Fruit fly (Drosophila melanogaster) whole organism, prepupa: ENCODE data around the gene fzo.
A peak's percentile ranks its signal among the peaks of the same experiment; 100 is the strongest.

Experiments used
- CG10631 ChIP-seq: fragments of 200-800 bp; sonication (Bioruptor generic); optimal IDR thresholded peaks from 2 replicates; lab custom pipeline; 2016; ENCODE audit warnings: missing biosample characterization, missing genetic modification characterization
- CG10669 ChIP-seq: fragments of 200-800 bp; sonication (Bioruptor generic); optimal IDR thresholded peaks from 3 replicates; lab custom pipeline; 2018; ENCODE audit warnings: missing biosample characterization, mild to moderate bottlenecking, missing genetic modification characterization, moderate library complexity
- CG11294 ChIP-seq: fragments of 200-800 bp; sonication (Bioruptor generic); IDR thresholded peaks from 2 replicates; pipeline ENCODE4 v1.3.6; 2022; ENCODE audit warnings: missing biosample characterization, missing genetic modification characterization
- CG11902 ChIP-seq: fragments of 200-800 bp; sonication (Bioruptor generic); optimal IDR thresholded peaks from 3 replicates; lab custom pipeline; 2016; ENCODE audit warnings: missing biosample characterization, missing genetic modification characterization
- CG15336 ChIP-seq: fragments of 200-800 bp; sonication (Bioruptor generic); IDR thresholded peaks from 2 replicates; pipeline ENCODE4 v1.3.6; 2022; ENCODE audit warnings: missing biosample characterization, missing genetic modification characterization
- CG1621 ChIP-seq: fragments of 200-800 bp; sonication (Bioruptor generic); optimal IDR thresholded peaks from 3 replicates; lab custom pipeline; 2018; ENCODE audit warnings: missing biosample characterization, mild to moderate bottlenecking, missing genetic modification characterization
- CG16779 ChIP-seq: fragments of 200-800 bp; sonication (Bioruptor generic); optimal IDR thresholded peaks from 3 replicates; lab custom pipeline; 2017; ENCODE audit warnings: missing biosample characterization, mild to moderate bottlenecking, missing genetic modification characterization
- CG3032 ChIP-seq: fragments of 200-800 bp; optimal IDR thresholded peaks from 2 replicates; lab custom pipeline; 2019; ENCODE audit warnings: missing biosample characterization, mild to moderate bottlenecking, missing genetic modification characterization, moderate library complexity
- CG31627 ChIP-seq: fragments of 200-800 bp; sonication (Bioruptor generic); optimal IDR thresholded peaks from 3 replicates; lab custom pipeline; 2016; ENCODE audit warnings: missing biosample characterization, missing genetic modification characterization
- CG32006 ChIP-seq: fragments of 200-800 bp; sonication (Bioruptor generic); optimal IDR thresholded peaks from 3 replicates; lab custom pipeline; 2017; ENCODE audit warnings: missing biosample characterization, mild to moderate bottlenecking, missing genetic modification characterization
- CG34406 ChIP-seq: fragments of 200-800 bp; sonication (Bioruptor generic); optimal IDR thresholded peaks from 3 replicates; lab custom pipeline; 2016; ENCODE audit warnings: missing biosample characterization, missing genetic modification characterization
- CG3919 ChIP-seq: fragments of 200-800 bp; sonication (Bioruptor generic); optimal IDR thresholded peaks from 3 replicates; lab custom pipeline; 2016; ENCODE audit warnings: missing biosample characterization, missing genetic modification characterization
- CG4318 ChIP-seq: fragments of 200-800 bp; sonication (Bioruptor generic); optimal IDR thresholded peaks from 3 replicates; lab custom pipeline; 2017; ENCODE audit warnings: missing biosample characterization, mild to moderate bottlenecking, missing genetic modification characterization
- CG6276 ChIP-seq: fragments of 200-800 bp; sonication (Bioruptor generic); optimal IDR thresholded peaks from 2 replicates; lab custom pipeline; 2017; ENCODE audit warnings: missing biosample characterization, mild to moderate bottlenecking, missing genetic modification characterization
- CG6808 ChIP-seq: fragments of 200-800 bp; sonication (Bioruptor generic); optimal IDR thresholded peaks from 3 replicates; lab custom pipeline; 2017; ENCODE audit warnings: missing biosample characterization, missing genetic modification characterization, mild to moderate bottlenecking, moderate library complexity, missing genetic modification reagents
- CG6854 ChIP-seq: fragments of 200-800 bp; sonication (Bioruptor generic); optimal IDR thresholded peaks from 2 replicates; lab custom pipeline; 2017; ENCODE audit warnings: missing biosample characterization, mild to moderate bottlenecking, missing genetic modification characterization
- CG7368 ChIP-seq: fragments of 200-800 bp; sonication (Bioruptor generic); optimal IDR thresholded peaks from 3 replicates; lab custom pipeline; 2016; ENCODE audit warnings: missing biosample characterization, missing genetic modification characterization
- CG8319 ChIP-seq: fragments of 200-800 bp; sonication (Bioruptor generic); optimal IDR thresholded peaks from 3 replicates; lab custom pipeline; 2016; ENCODE audit warnings: missing biosample characterization, missing genetic modification characterization
- CG8632 ChIP-seq: fragments of 200-800 bp; sonication (Bioruptor generic); optimal IDR thresholded peaks from 3 replicates; lab custom pipeline; 2016; ENCODE audit warnings: missing biosample characterization, missing genetic modification characterization
- CG9139 ChIP-seq: fragments of 200-800 bp; sonication (Bioruptor generic); optimal IDR thresholded peaks from 3 replicates; lab custom pipeline; 2017; ENCODE audit warnings: missing biosample characterization, mild to moderate bottlenecking, missing genetic modification characterization
- Eip78C ChIP-seq: fragments of 200-800 bp; sonication (Bioruptor generic); peaks from one replicate; lab custom pipeline; 2016; ENCODE audit warnings: missing biosample characterization, missing genetic modification characterization
- Eip93F ChIP-seq: fragments of 200-800 bp; sonication (Bioruptor generic); optimal IDR thresholded peaks from 2 replicates; lab custom pipeline; 2016; ENCODE audit warnings: missing biosample characterization, mild to moderate bottlenecking, missing genetic modification characterization
- Ets21C ChIP-seq: fragments of 200-800 bp; sonication (Bioruptor generic); optimal IDR thresholded peaks from 3 replicates; lab custom pipeline; 2016; ENCODE audit warnings: missing biosample characterization, missing genetic modification characterization
- Ets96B ChIP-seq: fragments of 200-800 bp; optimal IDR thresholded peaks from 2 replicates; lab custom pipeline; 2019; ENCODE audit warnings: missing biosample characterization, mild to moderate bottlenecking, missing genetic modification characterization, moderate library complexity
- Gug ChIP-seq: fragments of 200-800 bp; sonication (Bioruptor generic); IDR thresholded peaks from 2 replicates; pipeline ENCODE4 v1.3.6; 2022; ENCODE audit warnings: missing biosample characterization, missing genetic modification characterization
- Hr38 ChIP-seq: sonication (Bioruptor generic); optimal IDR thresholded peaks from 2 replicates; lab custom pipeline; 2016; ENCODE audit warnings: missing biosample characterization, missing genetic modification characterization
- Hr39 ChIP-seq: fragments of 200-800 bp; sonication (Bioruptor generic); optimal IDR thresholded peaks from 2 replicates; lab custom pipeline; 2016; ENCODE audit warnings: missing biosample characterization, missing genetic modification characterization
- Hr4 ChIP-seq: fragments of 200-800 bp; sonication (Bioruptor generic); optimal IDR thresholded peaks from 3 replicates; lab custom pipeline; 2016; ENCODE audit warnings: missing biosample characterization, missing genetic modification characterization
- Lpt ChIP-seq: fragments of 200-800 bp; sonication (Bioruptor generic); optimal IDR thresholded peaks from 3 replicates; lab custom pipeline; 2016; ENCODE audit warnings: missing biosample characterization, missing genetic modification characterization
- Met ChIP-seq: fragments of 200-800 bp; sonication (Bioruptor generic); optimal IDR thresholded peaks from 3 replicates; lab custom pipeline; 2016; ENCODE audit warnings: missing biosample characterization, missing genetic modification characterization
- OdsH ChIP-seq: fragments of 200-800 bp; sonication (Bioruptor generic); optimal IDR thresholded peaks from 3 replicates; lab custom pipeline; 2016; ENCODE audit warnings: missing biosample characterization, missing genetic modification characterization
- Smox ChIP-seq: fragments of 200-800 bp; sonication (Bioruptor generic); optimal IDR thresholded peaks from 3 replicates; lab custom pipeline; 2016; ENCODE audit warnings: missing biosample characterization, missing genetic modification characterization
- Sox102F ChIP-seq: fragments of 200-800 bp; sonication (Bioruptor generic); optimal IDR thresholded peaks from 2 replicates; lab custom pipeline; 2016; ENCODE audit warnings: missing biosample characterization, mild to moderate bottlenecking, missing genetic modification characterization
- Sox14 ChIP-seq: fragments of 200-800 bp; sonication (Bioruptor generic); optimal IDR thresholded peaks from 3 replicates; lab custom pipeline; 2016; ENCODE audit warnings: missing biosample characterization, missing genetic modification characterization
- achi ChIP-seq: fragments of 200-800 bp; sonication (Bioruptor generic); optimal IDR thresholded peaks from 3 replicates; lab custom pipeline; 2016; ENCODE audit warnings: missing biosample characterization, missing genetic modification characterization
- acj6 ChIP-seq: fragments of 200-800 bp; sonication (Bioruptor generic); optimal IDR thresholded peaks from 3 replicates; lab custom pipeline; 2016; ENCODE audit warnings: missing biosample characterization, missing genetic modification characterization
- dac ChIP-seq: fragments of 200-800 bp; sonication (Bioruptor generic); optimal IDR thresholded peaks from 2 replicates; lab custom pipeline; 2017; ENCODE audit warnings: missing biosample characterization, mild to moderate bottlenecking, missing genetic modification characterization
- eg ChIP-seq: fragments of 200-800 bp; sonication (Bioruptor generic); IDR thresholded peaks from 3 replicates; pipeline ENCODE4 v1.3.6; 2022; ENCODE audit warnings: missing biosample characterization, missing genetic modification characterization
- esn ChIP-seq: fragments of 200-800 bp; sonication (Bioruptor generic); optimal IDR thresholded peaks from 2 replicates; lab custom pipeline; 2016; ENCODE audit warnings: missing biosample characterization, mild to moderate bottlenecking, missing genetic modification characterization, moderate library complexity
- fd85E ChIP-seq: fragments of 200-800 bp; sonication (Bioruptor generic); optimal IDR thresholded peaks from 3 replicates; lab custom pipeline; 2016; ENCODE audit warnings: missing biosample characterization, missing genetic modification characterization
- fkh ChIP-seq: fragments of 200-800 bp; sonication (Bioruptor generic); optimal IDR thresholded peaks from 3 replicates; lab custom pipeline; 2017; ENCODE audit warnings: missing biosample characterization, mild to moderate bottlenecking, missing genetic modification characterization, moderate library complexity
- lz ChIP-seq: fragments of 200-800 bp; sonication (Bioruptor generic); optimal IDR thresholded peaks from 3 replicates; lab custom pipeline; 2016; ENCODE audit warnings: missing biosample characterization, missing genetic modification characterization
- salr ChIP-seq, 2 experiments: fragments of 200-800 bp; sonication (Bioruptor generic); optimal IDR thresholded peaks; 3 replicates each; lab custom pipeline; 2016 to 2018; ENCODE audit warnings: missing biosample characterization in 2 of 2, missing genetic modification characterization in 2 of 2, mild to moderate bottlenecking in 1 of 2
- ss ChIP-seq, 2 experiments: fragments of 200-800 bp; sonication (Bioruptor generic); optimal IDR thresholded peaks; 2 replicates in 1 of 2; 3 replicates in 1 of 2; lab custom pipeline; 2017 to 2018; ENCODE audit warnings: mild to moderate bottlenecking in 2 of 2, missing biosample characterization in 2 of 2, missing genetic modification characterization in 2 of 2, moderate library complexity in 1 of 2
- svp ChIP-seq: fragments of 200-800 bp; sonication (Bioruptor generic); peaks from one replicate; lab custom pipeline; 2016; ENCODE audit warnings: missing biosample characterization, missing genetic modification characterization
- topi ChIP-seq: fragments of 200-800 bp; sonication (Bioruptor generic); optimal IDR thresholded peaks from 3 replicates; lab custom pipeline; 2016; ENCODE audit warnings: missing biosample characterization, missing genetic modification characterization
- vri ChIP-seq: fragments of 200-800 bp; sonication (Bioruptor generic); optimal IDR thresholded peaks from 3 replicates; lab custom pipeline; 2016; ENCODE audit warnings: missing biosample characterization, mild to moderate bottlenecking, missing genetic modification characterization

fzo gene

DNA sequence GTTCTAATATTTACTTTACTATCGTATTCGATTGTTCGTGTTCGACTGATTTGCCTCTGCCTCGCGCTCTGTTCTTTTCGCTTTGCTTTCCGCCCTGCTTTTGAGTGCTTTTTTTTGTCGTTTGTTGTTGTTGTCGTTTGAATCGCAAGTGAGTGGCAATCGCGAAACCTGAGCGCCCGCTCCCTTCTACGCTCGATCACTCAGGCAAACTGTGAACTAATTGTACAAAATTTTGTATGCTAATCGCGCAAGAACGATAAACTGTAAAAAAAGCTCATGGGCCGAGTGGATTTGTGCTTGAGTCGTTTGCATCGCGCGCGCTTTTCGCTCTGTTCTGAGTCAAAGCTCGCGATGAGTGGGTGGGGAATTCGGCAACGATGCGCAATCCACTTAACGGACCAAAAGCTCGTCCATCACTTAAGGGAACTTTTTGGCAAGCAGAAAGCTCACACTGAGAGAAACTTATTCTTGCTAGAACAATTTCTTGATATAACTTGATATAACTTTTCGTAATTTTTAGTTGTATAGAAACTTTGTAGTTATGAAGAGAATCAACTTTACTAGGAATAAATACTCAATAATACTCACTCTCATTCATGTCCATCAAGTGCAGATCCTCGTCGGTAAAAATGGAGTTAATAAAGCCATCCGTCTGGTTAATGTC, 12.6 kb downstream of the fzo start (continued):
- no peak for TF ChIP-seq fd85E (GFP tag; lab: Kevin White, UChicago)

DNA sequence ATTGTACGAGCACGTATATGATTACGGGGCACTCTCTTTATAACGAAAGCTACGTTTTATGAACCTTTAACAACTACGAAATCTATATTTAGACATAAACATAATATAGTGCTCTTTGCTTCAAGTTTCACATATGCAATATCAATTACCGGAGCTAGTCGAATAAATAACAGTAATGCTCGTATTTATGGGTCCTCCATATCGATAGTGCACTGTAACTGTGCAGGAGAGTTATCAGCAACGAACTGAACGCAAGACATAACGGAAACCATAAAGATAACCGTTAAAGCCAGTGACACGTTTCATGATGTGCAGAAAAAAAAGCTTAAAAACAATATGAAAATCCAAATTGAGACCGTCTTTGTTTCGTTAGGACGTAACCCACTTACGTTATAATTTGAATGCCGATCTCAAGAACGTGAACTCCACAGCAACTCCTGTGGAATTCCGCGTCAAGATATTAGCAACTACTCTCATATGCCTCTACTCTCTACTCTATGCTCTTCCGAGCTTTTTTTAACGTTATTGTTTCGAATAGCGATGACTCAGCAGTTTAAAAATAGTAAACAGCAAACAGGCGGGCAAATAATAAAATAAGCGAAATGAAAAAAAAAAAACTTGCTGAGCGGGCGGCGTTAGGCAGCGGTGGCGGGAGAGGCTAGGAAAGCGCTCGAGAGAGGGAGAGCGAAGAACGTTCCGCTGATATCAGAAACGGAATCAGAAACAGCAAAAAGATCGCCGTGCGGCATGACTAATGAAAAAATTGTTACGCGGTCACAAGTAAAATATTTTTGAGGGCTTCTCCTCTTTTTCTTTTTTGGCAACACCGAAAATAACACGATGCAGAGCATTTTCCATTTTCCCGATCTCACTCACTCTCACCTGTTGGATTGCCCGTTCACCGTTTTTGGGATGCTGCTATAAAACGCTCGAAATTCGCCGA, 13.6 kb downstream of the fzo start:
- peak; percentile 87 for TF ChIP-seq CG7368 (GFP tag; lab: Kevin White, UChicago)
- peak; percentile 73 for TF ChIP-seq CG32006 (GFP tag; lab: Kevin White, UChicago)
- TF ChIP-seq acj6 (GFP tag; lab: Kevin White, UChicago): peak; percentile 89
- TF ChIP-seq salr (GFP tag; optimal IDR thresholded peaks at IDR 0.05; lab: Kevin White, UChicago): peak; percentile 27 to 75
- peak; percentile 89 for TF ChIP-seq lz (GFP tag; lab: Kevin White, UChicago)
- peak; percentile 91 for TF ChIP-seq CG31627 (GFP tag; lab: Kevin White, UChicago)
- peak; percentile 83 for TF ChIP-seq Hr4 (GFP tag; lab: Kevin White, UChicago)
- TF ChIP-seq CG3919 (GFP tag; lab: Kevin White, UChicago): peak; percentile 88
- TF ChIP-seq CG11902 (GFP tag; lab: Kevin White, UChicago): peak; percentile 82
- peak; percentile 13 for TF ChIP-seq CG9139 (GFP tag; lab: Kevin White, UChicago)
- TF ChIP-seq Gug: peak; percentile 63
- TF ChIP-seq svp (GFP tag; lab: Kevin White, UChicago): peak; percentile 97
- TF ChIP-seq Hr38 (GFP tag; lab: Kevin White, UChicago): no peak
- peak; percentile 78 for TF ChIP-seq CG15336
- peak; percentile 81 for TF ChIP-seq CG10669 (GFP tag; lab: Kevin White, UChicago)
- peak; percentile 88 for TF ChIP-seq OdsH (GFP tag; lab: Kevin White, UChicago)
- TF ChIP-seq CG8319 (GFP tag; lab: Kevin White, UChicago): peak; percentile 78
- TF ChIP-seq Eip78C (GFP tag; lab: Kevin White, UChicago): peak; percentile 97
- peak; percentile 91 for TF ChIP-seq Sox14 (GFP tag; lab: Kevin White, UChicago)
- TF ChIP-seq CG1621 (tag; lab: Kevin White, UChicago): peak; percentile 79
- TF ChIP-seq Met (GFP tag; lab: Kevin White, UChicago): peak; percentile 93
- TF ChIP-seq Ets21C (GFP tag; lab: Kevin White, UChicago): peak; percentile 83
- TF ChIP-seq CG11294: peak; percentile 64; the same call in 1 of the 2 replicates
- peak; percentile 34 to 76 for TF ChIP-seq ss (GFP tag; optimal IDR thresholded peaks at IDR 0.05; lab: Kevin White, UChicago)
- TF ChIP-seq achi (GFP tag; lab: Kevin White, UChicago): peak; percentile 82
- peak; percentile 18 for TF ChIP-seq fkh (GFP tag; lab: Kevin White, UChicago)
- peak; percentile 89 for TF ChIP-seq CG8632 (GFP tag; lab: Kevin White, UChicago)
- TF ChIP-seq Smox (GFP tag; lab: Kevin White, UChicago): no peak
- TF ChIP-seq Eip93F: peak; percentile 50
- TF ChIP-seq CG6854 (GFP tag; lab: Kevin White, UChicago): peak; percentile 70
- peak; percentile 87 for TF ChIP-seq Ets96B (tag; lab: Kevin White, UChicago)
- peak; percentile 86 for TF ChIP-seq eg (GFP tag; lab: Robert Waterston, UW)
- TF ChIP-seq CG16779 (tag; lab: Kevin White, UChicago): peak; percentile 30
- TF ChIP-seq vri (GFP tag; lab: Kevin White, UChicago): peak; percentile 83
- TF ChIP-seq Lpt (GFP tag; lab: Kevin White, UChicago): peak; percentile 53
- TF ChIP-seq topi (GFP tag; lab: Kevin White, UChicago): peak; percentile 91
- TF ChIP-seq CG34406 (GFP tag; lab: Kevin White, UChicago): peak; percentile 90
- TF ChIP-seq Sox102F: peak; percentile 93
- TF ChIP-seq dac (GFP tag; lab: Kevin White, UChicago): no peak
- peak; percentile 73 for TF ChIP-seq CG6808
- peak; percentile 71 for TF ChIP-seq fd85E (GFP tag; lab: Kevin White, UChicago)
- peak; percentile 54 for TF ChIP-seq CG6276 (GFP tag; lab: Kevin White, UChicago)
- peak; percentile 93 for TF ChIP-seq esn (GFP tag; lab: Kevin White, UChicago)
- TF ChIP-seq Hr39 (GFP tag; lab: Kevin White, UChicago): peak; percentile 93
- peak; percentile 28 for TF ChIP-seq CG4318 (GFP tag; lab: Kevin White, UChicago)
- peak; percentile 79 for TF ChIP-seq CG10631
- peak; percentile 76 for TF ChIP-seq CG3032 (tag; lab: Kevin White, UChicago)
